Worm (Caenorhabditis elegans) whole organism, mixed stage, embryonic: ENCODE measurements around the gene ift-74.

Experiments
- M03D4.4 ChIP-seq: sonication (generic microtip); optimal IDR thresholded peaks from 2 replicates; lab custom pipeline; 2017; ENCODE audit warnings: mild to moderate bottlenecking, missing genetic modification characterization, missing compliant biosample characterization
- bed-3 ChIP-seq: fragments of 200-800 bp; sonication (Bioruptor generic); optimal IDR thresholded peaks from 3 replicates; lab custom pipeline; 2018; ENCODE audit warnings: mild to moderate bottlenecking, missing genetic modification characterization, moderate library complexity, missing compliant biosample characterization
- blmp-1 ChIP-seq: fragments of 150-350 bp; optimal IDR thresholded peaks from 2 replicates; lab custom pipeline; 2014; ENCODE audit warnings: missing biosample characterization, missing genetic modification characterization
- ceh-39 ChIP-seq: fragments of 150-350 bp; optimal IDR thresholded peaks from 2 replicates; lab custom pipeline; 2014; ENCODE audit warnings: missing biosample characterization, missing genetic modification characterization
- ceh-43 ChIP-seq: fragments of 200-800 bp; sonication (Bioruptor generic); optimal IDR thresholded peaks from 2 replicates; lab custom pipeline; 2018; ENCODE audit warnings: mild to moderate bottlenecking, missing genetic modification characterization, moderate library complexity, missing compliant biosample characterization
- ceh-83 ChIP-seq: fragments of 200-800 bp; sonication (Bioruptor generic); optimal IDR thresholded peaks from 2 replicates; lab custom pipeline; 2018; ENCODE audit warnings: mild to moderate bottlenecking, missing genetic modification characterization, missing compliant biosample characterization
- ces-1 ChIP-seq: fragments of 150-350 bp; optimal IDR thresholded peaks from 2 replicates; lab custom pipeline; 2014; ENCODE audit warnings: missing biosample characterization, missing genetic modification reagents, missing genetic modification characterization
- drap-1 ChIP-seq: fragments of 200-800 bp; sonication (Bioruptor generic); optimal IDR thresholded peaks from 3 replicates; lab custom pipeline; 2018; ENCODE audit warnings: mild to moderate bottlenecking, missing genetic modification characterization, missing compliant biosample characterization
- elt-1 ChIP-seq: sonication (generic microtip); optimal IDR thresholded peaks from 2 replicates; lab custom pipeline; 2017; ENCODE audit warnings: missing genetic modification characterization, mild to moderate bottlenecking, missing compliant biosample characterization, antibody characterized with exemption, moderate library complexity, borderline replicate concordance; ENCODE audit not compliant: insufficient read depth
- elt-3 ChIP-seq: fragments of 150-350 bp; optimal IDR thresholded peaks from 2 replicates; lab custom pipeline; 2014; ENCODE audit warnings: missing biosample characterization, missing genetic modification characterization
- flh-1 ChIP-seq: fragments of 200-800 bp; sonication (Bioruptor generic); optimal IDR thresholded peaks from 2 replicates; lab custom pipeline; 2018; ENCODE audit warnings: mild to moderate bottlenecking, missing genetic modification characterization, moderate library complexity, missing compliant biosample characterization
- ham-2 ChIP-seq: fragments of 200-800 bp; sonication (Bioruptor generic); optimal IDR thresholded peaks from 2 replicates; lab custom pipeline; 2018; ENCODE audit warnings: mild to moderate bottlenecking, missing genetic modification characterization, missing compliant biosample characterization
- hlh-1 ChIP-seq: fragments of 150-350 bp; optimal IDR thresholded peaks from 2 replicates; lab custom pipeline; 2014; ENCODE audit warnings: missing biosample characterization, missing genetic modification reagents, missing genetic modification characterization
- lin-32 ChIP-seq: fragments of 200-800 bp; sonication (Bioruptor generic); optimal IDR thresholded peaks from 2 replicates; lab custom pipeline; 2018; ENCODE audit warnings: mild to moderate bottlenecking, missing genetic modification characterization, missing compliant biosample characterization
- lsy-2 ChIP-seq: fragments of 150-350 bp; optimal IDR thresholded peaks from 2 replicates; lab custom pipeline; 2014; ENCODE audit warnings: missing biosample characterization, missing genetic modification characterization
- mab-5 ChIP-seq: fragments of 150-350 bp; optimal IDR thresholded peaks from 2 replicates; lab custom pipeline; 2014; ENCODE audit warnings: missing biosample characterization, missing genetic modification characterization
- mep-1 ChIP-seq: fragments of 150-350 bp; optimal IDR thresholded peaks from 2 replicates; lab custom pipeline; 2017; ENCODE audit warnings: missing biosample characterization, missing genetic modification reagents, missing genetic modification characterization, inconsistent platforms
- mls-2 ChIP-seq: sonication (generic microtip); optimal IDR thresholded peaks from 2 replicates; lab custom pipeline; 2016; ENCODE audit warnings: mild to moderate bottlenecking, missing genetic modification characterization, moderate library complexity, missing compliant biosample characterization
- nhr-12 ChIP-seq: fragments of 150-350 bp; optimal IDR thresholded peaks from 2 replicates; lab custom pipeline; 2014; ENCODE audit warnings: missing biosample characterization, missing genetic modification characterization
- nhr-2 ChIP-seq: fragments of 150-350 bp; optimal IDR thresholded peaks from 2 replicates; lab custom pipeline; 2014; ENCODE audit warnings: missing biosample characterization, missing genetic modification characterization
- nhr-237 ChIP-seq: fragments of 150-350 bp; optimal IDR thresholded peaks from 2 replicates; lab custom pipeline; 2014; ENCODE audit warnings: missing biosample characterization, missing genetic modification characterization
- nhr-28 ChIP-seq: fragments of 150-350 bp; optimal IDR thresholded peaks from 2 replicates; lab custom pipeline; 2014; ENCODE audit warnings: missing biosample characterization, missing genetic modification characterization
- nhr-76 ChIP-seq: sonication (generic microtip); optimal IDR thresholded peaks from 2 replicates; lab custom pipeline; 2017; ENCODE audit warnings: missing biosample characterization, missing genetic modification characterization
- pha-4 ChIP-seq: fragments of 150-350 bp; optimal IDR thresholded peaks from 2 replicates; lab custom pipeline; 2018; ENCODE audit warnings: missing biosample characterization, missing genetic modification reagents, missing genetic modification characterization
- sem-2 ChIP-seq: fragments of 200-800 bp; sonication (Bioruptor generic); optimal IDR thresholded peaks from 2 replicates; lab custom pipeline; 2018; ENCODE audit warnings: mild to moderate bottlenecking, missing genetic modification characterization, missing compliant biosample characterization
- snpc-4 ChIP-seq: fragments of 150-350 bp; optimal IDR thresholded peaks from 2 replicates; lab custom pipeline; 2014; ENCODE audit warnings: missing biosample characterization, missing genetic modification characterization
- sptf-1 ChIP-seq: sonication (generic microtip); optimal IDR thresholded peaks from 2 replicates; lab custom pipeline; 2017; ENCODE audit warnings: mild to moderate bottlenecking, missing genetic modification characterization, moderate library complexity, missing compliant biosample characterization
- tbx-8 ChIP-seq: fragments of 200-800 bp; sonication (Bioruptor generic); optimal IDR thresholded peaks from 2 replicates; lab custom pipeline; 2018; ENCODE audit warnings: mild to moderate bottlenecking, missing genetic modification characterization, moderate library complexity, missing compliant biosample characterization
- unc-120 ChIP-seq: sonication (generic microtip); optimal IDR thresholded peaks from 2 replicates; lab custom pipeline; 2017; ENCODE audit warnings: missing genetic modification characterization, missing compliant biosample characterization; ENCODE audit not compliant: poor library complexity, severe bottlenecking
- unc-39 ChIP-seq: fragments of 150-350 bp; optimal IDR thresholded peaks from 2 replicates; lab custom pipeline; 2014; ENCODE audit warnings: missing biosample characterization, missing genetic modification characterization
- unc-62 ChIP-seq: fragments of 150-350 bp; optimal IDR thresholded peaks from 2 replicates; lab custom pipeline; 2014; ENCODE audit warnings: missing biosample characterization, missing genetic modification reagents, missing genetic modification characterization
- zip-8 ChIP-seq: fragments of 150-350 bp; optimal IDR thresholded peaks from 2 replicates; lab custom pipeline; 2014; ENCODE audit warnings: missing biosample characterization, missing genetic modification characterization
- ztf-11 ChIP-seq: fragments of 150-350 bp; optimal IDR thresholded peaks from 2 replicates; lab custom pipeline; 2014; ENCODE audit warnings: missing biosample characterization, missing genetic modification characterization

Gene ift-74

DNA sequence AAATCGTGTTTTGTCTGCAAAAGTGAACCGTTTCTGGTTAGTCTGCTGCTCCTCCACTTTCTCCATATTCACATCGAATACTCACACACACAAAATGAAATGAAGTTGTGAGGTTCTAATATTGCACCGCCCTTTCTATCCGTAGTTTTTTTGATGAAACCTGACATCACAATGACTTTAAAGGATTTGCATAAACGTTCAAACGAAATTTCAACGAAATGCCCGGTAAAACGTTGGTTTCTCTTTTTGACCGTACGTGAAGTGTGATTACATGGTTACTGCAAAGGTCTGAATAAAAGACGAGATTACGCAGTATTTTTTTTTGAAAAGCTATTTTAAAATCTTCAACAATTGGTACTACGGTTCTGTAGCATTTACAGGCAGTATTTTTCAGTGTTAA lies 25.5 kb upstream of the ift-74 start, which contains the start of gene T19D12.9:
Gene T19D12.9 (minus strand): TSS at position 101 of the 400 bp plus-strand sequence.
- TF ChIP-seq flh-1 (GFP tag; lab: Kevin White, UChicago) (no peak), snpc-4 (tag; lab: Kevin White, UChicago) (no peak), ces-1 (GFP tag; lab: Kevin White, UChicago) (no peak), sptf-1 (tag; lab: Kevin White, UChicago) (no peak), unc-62 (no peak), unc-120 (tag; lab: Kevin White, UChicago) (no peak), zip-8 (tag; lab: Kevin White, UChicago) (no peak), ceh-83 (GFP tag; lab: Kevin White, UChicago) (no peak), tbx-8 (no peak), elt-1 (tag; lab: Kevin White, UChicago) (no peak)

DNA sequence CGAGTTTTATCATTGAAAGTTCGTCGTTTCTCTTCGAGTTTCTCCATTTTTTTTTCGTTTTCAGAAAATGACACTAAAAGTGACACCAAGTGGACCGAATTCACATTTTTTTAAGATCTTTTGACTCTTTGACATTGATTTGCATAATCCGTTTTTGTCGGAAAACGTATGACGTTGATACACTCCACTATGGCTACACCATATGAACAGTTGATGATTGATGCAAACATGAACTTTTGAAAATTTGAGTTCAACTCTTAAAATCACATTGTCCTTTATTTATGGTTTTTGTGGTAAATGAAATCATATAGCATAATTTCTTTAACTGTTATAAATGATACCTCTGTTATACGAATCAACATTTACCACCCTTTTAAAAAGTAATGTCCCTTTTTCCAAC lies 21.1 kb upstream of the ift-74 start, which contains the start of gene T19D12.10:
Gene T19D12.10 (minus strand): TSS at position 101 of the 400 bp plus-strand sequence.
- TF ChIP-seq nhr-2 (tag; lab: Kevin White, UChicago), result no peak
- no peak for TF ChIP-seq mls-2 (tag; lab: Kevin White, UChicago)
- no peak for TF ChIP-seq pha-4 (tag; lab: Kevin White, UChicago)
- TF ChIP-seq sptf-1 (tag; lab: Kevin White, UChicago), result no peak
- TF ChIP-seq ceh-39 (tag; lab: Kevin White, UChicago), result no peak
- no peak for TF ChIP-seq ceh-83 (GFP tag; lab: Kevin White, UChicago)
- no peak for TF ChIP-seq ceh-43 (GFP tag; lab: Kevin White, UChicago)
- no peak for TF ChIP-seq unc-62
- no peak for TF ChIP-seq nhr-237 (tag; lab: Kevin White, UChicago)
- no peak for TF ChIP-seq tbx-8
- no peak for TF ChIP-seq M03D4.4 (tag; lab: Kevin White, UChicago)
- TF ChIP-seq blmp-1 (tag; lab: Kevin White, UChicago), result no peak
- no peak for TF ChIP-seq mep-1
- TF ChIP-seq nhr-28, result no peak
- TF ChIP-seq ham-2 (GFP tag; lab: Kevin White, UChicago), result no peak
- TF ChIP-seq lsy-2 (tag; lab: Kevin White, UChicago), result no peak
- no peak for TF ChIP-seq elt-1 (tag; lab: Kevin White, UChicago)
- no peak for TF ChIP-seq drap-1 (GFP tag; lab: Kevin White, UChicago)
- no peak for TF ChIP-seq nhr-76 (tag; lab: Kevin White, UChicago)
- TF ChIP-seq, all 35 proteins: peak for 0

ce11 chrII:6661211-6661610 lies 18.6 kb upstream of the ift-74 start, which contains the start of gene T19D12.2:
Gene T19D12.2, plus strand, starts transcription at chrII:6661335.
- TF ChIP-seq blmp-1 (tag; lab: Kevin White, UChicago) (no peak), sptf-1 (tag; lab: Kevin White, UChicago) (no peak), elt-1 (tag; lab: Kevin White, UChicago) (no peak), unc-120 (tag; lab: Kevin White, UChicago) (no peak), sem-2 (no peak), unc-39 (tag; lab: Kevin White, UChicago) (no peak), ceh-83 (GFP tag; lab: Kevin White, UChicago) (no peak), elt-3 (no peak), bed-3 (no peak), mab-5 (tag; lab: Kevin White, UChicago) (no peak), hlh-1 (tag; lab: Kevin White, UChicago) (no peak), ces-1 (GFP tag; lab: Kevin White, UChicago) (no peak), nhr-28 (no peak), unc-62 (no peak), tbx-8 (no peak), nhr-237 (tag; lab: Kevin White, UChicago) (no peak), zip-8 (tag; lab: Kevin White, UChicago) (no peak), mls-2 (tag; lab: Kevin White, UChicago) (no peak), snpc-4 (tag; lab: Kevin White, UChicago) (no peak)
- TF ChIP-seq, all 35 proteins: peak for 0

DNA sequence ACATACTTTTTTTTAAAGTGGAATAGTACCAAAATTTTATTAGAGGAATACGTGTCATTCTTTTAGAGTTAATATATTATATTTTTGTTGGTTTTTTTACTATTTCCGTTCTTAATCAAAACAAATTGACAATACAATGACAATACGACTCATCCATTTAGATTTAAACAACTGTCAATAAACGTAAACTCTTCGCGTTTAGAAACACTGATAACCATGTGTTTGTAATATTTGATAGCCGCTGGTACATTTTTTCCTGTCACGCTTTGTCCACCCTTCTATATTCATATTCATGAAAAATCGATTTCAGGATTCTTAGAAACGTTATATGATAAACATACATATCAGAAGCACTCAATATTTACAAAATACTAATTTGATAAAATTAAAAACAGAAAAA lies 16.0 kb upstream of the ift-74 start:
- TF ChIP-seq sem-2 (no peak), ztf-11 (tag; lab: Kevin White, UChicago) (no peak), mls-2 (tag; lab: Kevin White, UChicago) (no peak), nhr-237 (tag; lab: Kevin White, UChicago) (no peak), drap-1 (GFP tag; lab: Kevin White, UChicago) (no peak), bed-3 (no peak), M03D4.4 (tag; lab: Kevin White, UChicago) (no peak), sptf-1 (tag; lab: Kevin White, UChicago) (no peak), hlh-1 (tag; lab: Kevin White, UChicago) (no peak), nhr-28 (no peak), snpc-4 (tag; lab: Kevin White, UChicago) (no peak), lin-32 (no peak), unc-39 (tag; lab: Kevin White, UChicago) (no peak), nhr-12 (tag; lab: Kevin White, UChicago) (no peak), unc-120 (tag; lab: Kevin White, UChicago) (no peak)
